Fruit fly (Drosophila melanogaster) whole organism, embryonic: Measurements from ENCODE around the gene ClpP.

ENCODE experiments used
- Atf3 ChIP-seq: fragments of 200-800 bp; sonication (Bioruptor generic); optimal IDR thresholded peaks from 3 replicates; lab custom pipeline; 2016; ENCODE audit warnings: missing biosample characterization, missing genetic modification characterization
- CG10267 ChIP-seq: fragments of 200-800 bp; sonication (Bioruptor generic); optimal IDR thresholded peaks from 2 replicates; lab custom pipeline; 2018; ENCODE audit warnings: missing biosample characterization, mild to moderate bottlenecking, missing genetic modification characterization, moderate library complexity
- CG1233 ChIP-seq: fragments of 200-800 bp; sonication (Bioruptor generic); optimal IDR thresholded peaks from 4 replicates; lab custom pipeline; 2018; ENCODE audit warnings: missing biosample characterization, mild to moderate bottlenecking, missing genetic modification characterization
- CG13424 ChIP-seq: fragments of 200-800 bp; sonication (Bioruptor generic); optimal IDR thresholded peaks from 2 replicates; lab custom pipeline; 2019; ENCODE audit warnings: missing biosample characterization, mild to moderate bottlenecking, missing genetic modification characterization, moderate library complexity
- CG15269 ChIP-seq: fragments of 200-800 bp; sonication (Bioruptor generic); optimal IDR thresholded peaks from 2 replicates; lab custom pipeline; 2018; ENCODE audit warnings: missing biosample characterization, mild to moderate bottlenecking, missing genetic modification characterization, moderate library complexity
- CG2120 ChIP-seq: fragments of 200-800 bp; sonication (Bioruptor generic); optimal IDR thresholded peaks from 3 replicates; lab custom pipeline; 2016; ENCODE audit warnings: missing biosample characterization, missing genetic modification characterization
- CG2875 ChIP-seq: fragments of 200-800 bp; sonication (Bioruptor generic); optimal IDR thresholded peaks from 2 replicates; lab custom pipeline; 2017; ENCODE audit warnings: missing biosample characterization, mild to moderate bottlenecking, missing genetic modification characterization, missing genetic modification reagents
- CG33213 ChIP-seq: fragments of 200-800 bp; sonication (Bioruptor generic); optimal IDR thresholded peaks from 3 replicates; lab custom pipeline; 2016; ENCODE audit warnings: missing biosample characterization, missing genetic modification characterization
- CG42726 ChIP-seq: fragments of 200-800 bp; sonication (Bioruptor generic); IDR thresholded peaks from 2 replicates; pipeline ENCODE4 v1.3.6; 2022; ENCODE audit warnings: missing biosample characterization, missing genetic modification characterization; ENCODE audit not compliant: partially characterized antibody
- CG4617 ChIP-seq: fragments of 200-800 bp; sonication (Bioruptor generic); optimal IDR thresholded peaks from 3 replicates; lab custom pipeline; 2016; ENCODE audit warnings: missing biosample characterization, missing genetic modification characterization, borderline replicate concordance
- CG8478 ChIP-seq: fragments of >200 bp; optimal IDR thresholded peaks from 2 replicates; lab custom pipeline; 2018
- CHES-1-like ChIP-seq: fragments of 200-800 bp; sonication (Bioruptor generic); optimal IDR thresholded peaks from 2 replicates; lab custom pipeline; 2016; ENCODE audit warnings: missing biosample characterization, missing genetic modification characterization
- CTCF ChIP-seq: fragments of 200-800 bp; sonication (Bioruptor generic); optimal IDR thresholded peaks from 2 replicates; lab custom pipeline; 2017; ENCODE audit warnings: missing biosample characterization, mild to moderate bottlenecking, missing genetic modification characterization, moderate library complexity
- CoRest ChIP-seq: fragments of 200-800 bp; sonication (Bioruptor generic); optimal IDR thresholded peaks from 3 replicates; lab custom pipeline; 2018; ENCODE audit warnings: missing biosample characterization, mild to moderate bottlenecking, missing genetic modification characterization, moderate library complexity
- D19A ChIP-seq: fragments of 200-800 bp; optimal IDR thresholded peaks from 3 replicates; lab custom pipeline; 2019; ENCODE audit warnings: missing biosample characterization, mild to moderate bottlenecking, missing genetic modification characterization, moderate library complexity
- Dip2 ChIP-seq: fragments of 200-800 bp; sonication (Bioruptor generic); IDR thresholded peaks from 2 replicates; pipeline ENCODE4 v1.3.6; 2022; ENCODE audit warnings: missing biosample characterization, missing genetic modification characterization
- Fer2 ChIP-seq: fragments of 200-800 bp; sonication (Bioruptor generic); optimal IDR thresholded peaks from 2 replicates; lab custom pipeline; 2018; ENCODE audit warnings: missing biosample characterization, mild to moderate bottlenecking, missing genetic modification characterization, moderate library complexity
- HHEX ChIP-seq: fragments of 200-800 bp; sonication (Bioruptor generic); optimal IDR thresholded peaks from 3 replicates; lab custom pipeline; 2017; ENCODE audit warnings: missing biosample characterization, mild to moderate bottlenecking, missing genetic modification characterization, missing genetic modification reagents
- HLH3B ChIP-seq: fragments of 200-800 bp; sonication (Bioruptor generic); IDR thresholded peaks from 2 replicates; pipeline ENCODE4 v1.3.6; 2022; ENCODE audit warnings: missing biosample characterization, missing genetic modification characterization
- HLH54F ChIP-seq: fragments of 200-800 bp; sonication (Bioruptor generic); optimal IDR thresholded peaks from 3 replicates; lab custom pipeline; 2016; ENCODE audit warnings: missing biosample characterization, missing genetic modification characterization
- Hr3 ChIP-seq: fragments of 200-800 bp; sonication (Bioruptor generic); optimal IDR thresholded peaks from 3 replicates; lab custom pipeline; 2016; ENCODE audit warnings: missing biosample characterization, missing genetic modification characterization
- Lim3 ChIP-seq: fragments of 200-800 bp; sonication (Bioruptor generic); IDR thresholded peaks from 2 replicates; pipeline ENCODE4 v1.3.6; 2022; ENCODE audit warnings: missing biosample characterization, missing genetic modification characterization
- MESR4 ChIP-seq: fragments of 200-800 bp; sonication (Bioruptor generic); optimal IDR thresholded peaks from 2 replicates; lab custom pipeline; 2018; ENCODE audit warnings: missing biosample characterization, mild to moderate bottlenecking, missing genetic modification characterization, moderate library complexity
- Myb ChIP-seq: fragments of 200-800 bp; sonication (Bioruptor generic); optimal IDR thresholded peaks from 2 replicates; lab custom pipeline; 2016; ENCODE audit warnings: missing biosample characterization, missing genetic modification characterization
- Nf-YC ChIP-seq: fragments of 200-800 bp; optimal IDR thresholded peaks from 3 replicates; lab custom pipeline; 2019; ENCODE audit warnings: missing biosample characterization, mild to moderate bottlenecking, missing genetic modification characterization, moderate library complexity
- Oli ChIP-seq: fragments of 200-800 bp; sonication (Bioruptor generic); optimal IDR thresholded peaks from 2 replicates; lab custom pipeline; 2018; ENCODE audit warnings: missing biosample characterization, mild to moderate bottlenecking, missing genetic modification characterization, moderate library complexity
- Sox102F ChIP-seq: fragments of 200-800 bp; sonication (Bioruptor generic); optimal IDR thresholded peaks from 2 replicates; lab custom pipeline; 2018; ENCODE audit warnings: missing biosample characterization, mild to moderate bottlenecking, missing genetic modification characterization, moderate library complexity
- Sry-β ChIP-seq: fragments of 200-800 bp; sonication (Bioruptor generic); optimal IDR thresholded peaks from 2 replicates; lab custom pipeline; 2018; ENCODE audit warnings: missing biosample characterization, mild to moderate bottlenecking, missing genetic modification characterization, moderate library complexity
- TFAM ChIP-seq: fragments of 200-800 bp; sonication (Bioruptor generic); optimal IDR thresholded peaks from 2 replicates; lab custom pipeline; 2017; ENCODE audit warnings: missing biosample characterization, missing genetic modification characterization, inconsistent platforms
- Tbp ChIP-seq: fragments of >200 bp; optimal IDR thresholded peaks from 2 replicates; lab custom pipeline; 2018; ENCODE audit warnings: missing biosample characterization, missing genetic modification characterization
- Usf ChIP-seq: fragments of 200-800 bp; sonication (Bioruptor generic); optimal IDR thresholded peaks from 2 replicates; lab custom pipeline; 2017; ENCODE audit warnings: missing genotype, missing biosample characterization, missing genetic modification characterization
- crp ChIP-seq, 2 experiments: fragments of 200-800 bp; sonication (Bioruptor generic); optimal IDR thresholded peaks; 2 replicates in 1 of 2; 3 replicates in 1 of 2; lab custom pipeline; 2017; ENCODE audit warnings: missing biosample characterization in 2 of 2, missing genetic modification characterization in 2 of 2, mild to moderate bottlenecking in 1 of 2, moderate library complexity in 1 of 2
- eyg ChIP-seq: fragments of 200-800 bp; sonication (Bioruptor generic); optimal IDR thresholded peaks from 3 replicates; lab custom pipeline; 2016; ENCODE audit warnings: missing biosample characterization, missing genetic modification characterization
- fd3F ChIP-seq: fragments of 200-800 bp; sonication (Bioruptor generic); optimal IDR thresholded peaks from 2 replicates; lab custom pipeline; 2018; ENCODE audit warnings: missing biosample characterization, mild to moderate bottlenecking, missing genetic modification characterization, moderate library complexity
- kah ChIP-seq: fragments of 200-800 bp; sonication (Bioruptor generic); optimal IDR thresholded peaks from 2 replicates; lab custom pipeline; 2018; ENCODE audit warnings: missing biosample characterization, mild to moderate bottlenecking, missing genetic modification characterization
- kay ChIP-seq: fragments of 200-800 bp; sonication (Bioruptor generic); optimal IDR thresholded peaks from 2 replicates; lab custom pipeline; 2016; ENCODE audit warnings: missing biosample characterization, missing genetic modification characterization
- mam ChIP-seq: fragments of 200-800 bp; sonication (Bioruptor generic); optimal IDR thresholded peaks from 3 replicates; lab custom pipeline; 2016; ENCODE audit warnings: missing biosample characterization, missing genetic modification characterization
- otp ChIP-seq: fragments of 200-800 bp; sonication (Bioruptor generic); IDR thresholded peaks from 3 replicates; pipeline ENCODE4, ENCODE4 v1.3.6; 2022; ENCODE audit warnings: missing biosample characterization, missing genetic modification characterization
- pum ChIP-seq: fragments of 200-800 bp; sonication (Bioruptor generic); optimal IDR thresholded peaks from 2 replicates; lab custom pipeline; 2016; ENCODE audit warnings: missing biosample characterization, missing genetic modification characterization
- pzg ChIP-seq: fragments of 200-800 bp; sonication (Bioruptor generic); optimal IDR thresholded peaks from 3 replicates; lab custom pipeline; 2018; ENCODE audit warnings: missing biosample characterization, mild to moderate bottlenecking, missing genetic modification characterization, moderate library complexity
- row ChIP-seq: fragments of 200-800 bp; sonication (Bioruptor generic); IDR thresholded peaks from 3 replicates; pipeline ENCODE4 v1.3.6; 2022; ENCODE audit warnings: missing biosample characterization, missing genetic modification characterization
- salm ChIP-seq: fragments of 200-800 bp; sonication (Bioruptor generic); optimal IDR thresholded peaks from 2 replicates; lab custom pipeline; 2018; ENCODE audit warnings: missing biosample characterization, mild to moderate bottlenecking, missing genetic modification characterization
- sc ChIP-seq, 3 experiments: fragments of >200 bp in 2 of 3; fragments of 200-800 bp in 1 of 3; sonication (Bioruptor generic) in 1 of 3; optimal IDR thresholded peaks; 2 replicates in 2 of 3; 3 replicates in 1 of 3; lab custom pipeline; 2017; ENCODE audit warnings: mild to moderate bottlenecking in 1 of 3, missing biosample characterization in 1 of 3, missing genetic modification characterization in 1 of 3, missing genetic modification reagents in 1 of 3
- schlank ChIP-seq: fragments of 200-800 bp; sonication (Bioruptor generic); optimal IDR thresholded peaks from 2 replicates; lab custom pipeline; 2018; ENCODE audit warnings: missing biosample characterization, mild to moderate bottlenecking, missing genetic modification characterization
- slbo ChIP-seq: fragments of 200-800 bp; sonication (Bioruptor generic); IDR thresholded peaks from 2 replicates; pipeline ENCODE4 v1.3.6; 2022; ENCODE audit warnings: missing biosample characterization, missing genetic modification characterization
- tin ChIP-seq: fragments of 200-800 bp; sonication (Bioruptor generic); optimal IDR thresholded peaks from 3 replicates; lab custom pipeline; 2016; ENCODE audit warnings: missing biosample characterization, missing genetic modification characterization
- vnd ChIP-seq: fragments of 200-800 bp; sonication (Bioruptor generic); IDR thresholded peaks from 3 replicates; pipeline ENCODE4 v1.3.6; 2022; ENCODE audit warnings: missing biosample characterization, missing genetic modification characterization; ENCODE audit not compliant: partially characterized antibody
- wek ChIP-seq: fragments of 200-800 bp; sonication (Bioruptor generic); optimal IDR thresholded peaks from 3 replicates; lab custom pipeline; 2018; ENCODE audit warnings: missing biosample characterization, mild to moderate bottlenecking, missing genetic modification characterization, moderate library complexity
- zf30C ChIP-seq: fragments of 200-800 bp; sonication (Bioruptor generic); optimal IDR thresholded peaks from 3 replicates; lab custom pipeline; 2018; ENCODE audit warnings: missing biosample characterization, mild to moderate bottlenecking, missing genetic modification characterization

The ClpP gene

DNA sequence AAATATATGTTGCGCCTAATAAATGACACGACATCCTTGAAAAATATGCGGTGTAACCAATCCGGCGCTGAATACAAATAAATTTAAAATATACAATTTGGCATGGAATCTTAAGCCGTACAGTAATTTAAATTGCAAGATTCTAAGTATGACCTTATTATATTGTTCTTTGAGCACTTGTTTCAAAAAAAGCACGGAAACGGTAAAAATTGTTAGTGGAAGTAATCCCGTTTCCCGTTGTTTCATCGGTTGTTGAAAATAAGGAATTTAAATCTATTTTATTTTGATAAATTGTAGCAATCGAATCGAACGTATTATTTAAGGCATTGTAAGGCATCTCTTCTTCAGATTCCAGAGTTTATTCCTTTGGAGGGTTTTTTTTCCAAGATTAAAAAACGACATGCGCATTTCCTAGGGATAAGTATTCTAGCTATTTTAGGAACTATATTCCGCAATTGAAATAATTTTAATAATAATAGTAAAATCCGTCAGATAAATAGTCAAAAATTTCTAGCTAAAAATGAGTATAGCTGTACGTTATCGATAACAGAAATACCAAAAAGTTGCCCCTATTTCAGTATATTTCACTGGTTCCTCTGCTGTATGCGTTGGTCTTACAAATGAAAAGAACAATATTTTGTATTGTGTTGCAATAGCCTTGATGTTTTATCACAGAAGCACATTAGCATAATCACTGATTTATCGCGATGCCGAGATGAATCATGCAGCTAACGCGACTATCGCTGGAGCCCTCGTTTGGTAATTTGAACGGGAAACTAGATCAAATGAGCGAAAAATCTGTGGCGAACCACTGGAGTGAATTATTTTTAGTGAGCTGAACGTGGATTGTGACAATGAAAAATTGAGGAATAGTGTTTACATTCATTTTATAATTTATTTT, 23.3 kb upstream of the ClpP start, which contains the start of gene GATAd:
TSS of gene GATAd (plus strand) at position 644 of the 901 bp plus-strand sequence.
- TF ChIP-seq Oli, result no peak
- peak; percentile 30 for TF ChIP-seq Myb (GFP tag; lab: Kevin White, UChicago)
- TF ChIP-seq CG42726 (GFP tag; lab: Robert Waterston, UW), result no peak
- TF ChIP-seq CG13424 (tag; lab: Kevin White, UChicago), result peak; percentile 21
- no peak for TF ChIP-seq eyg
- TF ChIP-seq otp (GFP tag; lab: Robert Waterston, UW), result no peak
- TF ChIP-seq kah (GFP tag; lab: Kevin White, UChicago), result no peak
- no peak for TF ChIP-seq salm
- peak; percentile 33 for TF ChIP-seq CG10267
- no peak for TF ChIP-seq Lim3 (GFP tag; lab: Robert Waterston, UW)
- no peak for TF ChIP-seq CG1233
- no peak for TF ChIP-seq TFAM (GFP tag; lab: Kevin White, UChicago)
- TF ChIP-seq CHES-1-like (GFP tag; lab: Kevin White, UChicago), result no peak
- TF ChIP-seq row (GFP tag; lab: Robert Waterston, UW), result peak; percentile 63; the same call in 2 of the 3 replicates
- peak; percentile 2 for TF ChIP-seq D19A (tag; lab: Kevin White, UChicago)
- TF ChIP-seq Sox102F (GFP tag; lab: Kevin White, UChicago), result no peak
- no peak for TF ChIP-seq Fer2
- TF ChIP-seq pum, result no peak
- no peak for TF ChIP-seq zf30C (GFP tag; lab: Kevin White, UChicago)
- TF ChIP-seq Nf-YC (tag; lab: Kevin White, UChicago), result peak; percentile 38
- TF ChIP-seq CG4617 (GFP tag; lab: Kevin White, UChicago), result peak; percentile 77
- no peak for TF ChIP-seq crp (GFP tag; optimal IDR thresholded peaks at IDR 0.05; lab: Kevin White, UChicago)
- peak; percentile 87 for TF ChIP-seq Sry-β (GFP tag; lab: Kevin White, UChicago)
- TF ChIP-seq HLH54F (GFP tag; lab: Kevin White, UChicago), result no peak
- TF ChIP-seq slbo (GFP tag; lab: Robert Waterston, UW), result no peak
- TF ChIP-seq HHEX (GFP tag; lab: Kevin White, UChicago), result no peak
- no peak for TF ChIP-seq schlank (tag; lab: Kevin White, UChicago)
- no peak for TF ChIP-seq sc (optimal IDR thresholded peaks at IDR 0.05; lab: Kevin White, UChicago)
- TF ChIP-seq sc (GFP tag; optimal IDR thresholded peaks at IDR 0.05; lab: Kevin White, UChicago), result no peak
- TF ChIP-seq vnd (GFP tag; lab: Robert Waterston, UW), result no peak
- TF ChIP-seq CTCF (GFP tag; lab: Kevin White, UChicago), result peak; percentile 1
- TF ChIP-seq CG2120 (GFP tag; lab: Kevin White, UChicago), result peak; percentile 9
- TF ChIP-seq Hr3 (GFP tag; lab: Kevin White, UChicago), result peak; percentile 12
- TF ChIP-seq fd3F (GFP tag; lab: Kevin White, UChicago), result no peak
- TF ChIP-seq wek (GFP tag; lab: Kevin White, UChicago), result peak; percentile 5
- peak; percentile 64 for TF ChIP-seq Tbp (GFP tag; lab: Kevin White, UChicago)
- peak; percentile 14 for TF ChIP-seq mam (GFP tag; lab: Kevin White, UChicago)
- no peak for TF ChIP-seq CG8478 (lab: Kevin White, UChicago)
- peak; percentile 24 for TF ChIP-seq CoRest (tag; lab: Kevin White, UChicago)
- TF ChIP-seq CG15269 (tag; lab: Kevin White, UChicago), result peak; percentile 0
- no peak for TF ChIP-seq tin (GFP tag; lab: Kevin White, UChicago)
- no peak for TF ChIP-seq CG33213 (GFP tag; lab: Kevin White, UChicago)
- TF ChIP-seq Dip2, result no peak
- TF ChIP-seq Atf3, result no peak
- peak; percentile 86 for TF ChIP-seq MESR4 (GFP tag; lab: Kevin White, UChicago)
- no peak for TF ChIP-seq Usf
- no peak for TF ChIP-seq CG2875
- TF ChIP-seq pzg (GFP tag; lab: Kevin White, UChicago), result peak; percentile 62
- peak; percentile 87 for TF ChIP-seq kay (GFP tag; lab: Kevin White, UChicago)
- no peak for TF ChIP-seq HLH3B (GFP tag; lab: Robert Waterston, UW)
